Worm (Caenorhabditis elegans): ENCODE measurements around the gene F17E9.5.

ce11 chrIV:8347051-8347450, 1.4 kb downstream of the F17E9.5 start, which contains the start of the genes F17E9.18 and F17E9.15:
- TF ChIP-seq flt-1 (GFP tag; IDR thresholded peaks at IDR 0.05): no peak
- no peak for TF ChIP-seq tab-1 (GFP tag; IDR thresholded peaks at IDR 0.05)
- TF ChIP-seq med-1 (GFP tag; optimal IDR thresholded peaks at IDR 0.05; ENCODE audit: insufficient read depth): no peak
- TF ChIP-seq ref-1 (GFP tag; conservative IDR thresholded peaks at IDR 0.05): no peak
- no peak for TF ChIP-seq klf-2 (GFP tag; conservative IDR thresholded peaks at IDR 0.05)
- TF ChIP-seq cog-1 (tag; optimal IDR thresholded peaks at IDR 0.05): no peak

Data from whole organism, midembryonic.